Worm (Caenorhabditis elegans) whole organism, young adult: ENCODE measurements around the gene F32G8.2.

Experiments used
- F10E7.11 ChIP-seq: sonication (generic microtip); optimal IDR thresholded peaks from 2 replicates; lab custom pipeline; 2017; ENCODE audit warnings: mild to moderate bottlenecking, missing genetic modification characterization, moderate library complexity, missing compliant biosample characterization
- F22D6.2 ChIP-seq: sonication (generic microtip); optimal IDR thresholded peaks from 2 replicates; lab custom pipeline; 2016; ENCODE audit warnings: mild to moderate bottlenecking, missing genetic modification characterization, missing compliant biosample characterization
- F39B2.1 ChIP-seq: fragments of 200-800 bp; sonication (Bioruptor generic); IDR thresholded peaks from 2 replicates; pipeline ENCODE4 v1.3.6; 2022; ENCODE audit warnings: missing genetic modification reagents, missing genetic modification characterization, missing compliant biosample characterization
- F52B5.7 ChIP-seq: sonication (generic microtip); optimal IDR thresholded peaks from 2 replicates; lab custom pipeline; 2016; ENCODE audit warnings: mild to moderate bottlenecking, missing genetic modification characterization, missing compliant biosample characterization
- Y53G8AR.9 ChIP-seq: fragments of 200-800 bp; sonication (Bioruptor generic); conservative IDR thresholded peaks from 2 replicates; pipeline ENCODE4 v1.3.6; 2022; ENCODE audit warnings: missing genetic modification reagents, missing genetic modification characterization, missing compliant biosample characterization
- Y79H2A.3 ChIP-seq: fragments of 200-800 bp; sonication (Bioruptor generic); conservative IDR thresholded peaks from 2 replicates; pipeline ENCODE4 v1.3.6; 2022; ENCODE audit warnings: missing genetic modification reagents, missing genetic modification characterization, missing compliant biosample characterization
- Y95B8A.8 ChIP-seq: fragments of 200-800 bp; sonication (Bioruptor generic); IDR thresholded peaks from 2 replicates; pipeline ENCODE4 v1.3.6; 2022; ENCODE audit warnings: missing genetic modification reagents, missing genetic modification characterization, missing compliant biosample characterization
- ZK185.1 ChIP-seq: sonication (generic microtip); optimal IDR thresholded peaks from 2 replicates; lab custom pipeline; 2016; ENCODE audit warnings: mild to moderate bottlenecking, missing genetic modification characterization, missing compliant biosample characterization; ENCODE audit not compliant: poor library complexity, severe bottlenecking
- attf-3 ChIP-seq: fragments of 200-800 bp; sonication (Bioruptor generic); conservative IDR thresholded peaks from 2 replicates; pipeline ENCODE4 v1.3.6; 2022; ENCODE audit warnings: missing genetic modification reagents, missing genetic modification characterization, missing compliant biosample characterization
- ccch-3 ChIP-seq: fragments of 200-800 bp; sonication (Bioruptor generic); optimal IDR thresholded peaks from 2 replicates; lab custom pipeline; 2018; ENCODE audit warnings: mild to moderate bottlenecking, missing genetic modification characterization, missing compliant biosample characterization
- ceh-79 ChIP-seq: sonication (generic microtip); optimal IDR thresholded peaks from 2 replicates; lab custom pipeline; 2017; ENCODE audit warnings: mild to moderate bottlenecking, missing genetic modification characterization, missing compliant biosample characterization
- chd-7 ChIP-seq: sonication (generic microtip); optimal IDR thresholded peaks from 2 replicates; lab custom pipeline; 2016; ENCODE audit warnings: mild to moderate bottlenecking, missing genetic modification characterization, moderate library complexity, missing compliant biosample characterization
- die-1 ChIP-seq: sonication (generic microtip); optimal IDR thresholded peaks from 2 replicates; lab custom pipeline; 2016; ENCODE audit warnings: missing genotype, mild to moderate bottlenecking, missing genetic modification characterization, missing compliant biosample characterization
- egl-44 ChIP-seq: fragments of 200-800 bp; sonication (Bioruptor generic); IDR thresholded peaks from 2 replicates; pipeline ENCODE4 v1.3.6; 2022; ENCODE audit warnings: missing genetic modification reagents, missing genetic modification characterization, missing compliant biosample characterization
- fkh-3 ChIP-seq: sonication (generic microtip); optimal IDR thresholded peaks from 2 replicates; lab custom pipeline; 2016; ENCODE audit warnings: mild to moderate bottlenecking, missing genetic modification characterization, missing compliant biosample characterization
- him-1 ChIP-seq: sonication (generic microtip); optimal IDR thresholded peaks from 2 replicates; lab custom pipeline; 2016; ENCODE audit warnings: missing genotype, missing genetic modification reagents, missing genetic modification characterization, missing compliant biosample characterization
- let-526 ChIP-seq: fragments of 200-800 bp; sonication (Bioruptor generic); IDR thresholded peaks from 2 replicates; pipeline ENCODE4 v1.3.6; 2022; ENCODE audit warnings: missing genetic modification reagents, missing genetic modification characterization, missing compliant biosample characterization
- lin-54 ChIP-seq: fragments of 200-800 bp; sonication (Bioruptor generic); optimal IDR thresholded peaks from 2 replicates; lab custom pipeline; 2018; ENCODE audit warnings: mild to moderate bottlenecking, missing genetic modification characterization, missing compliant biosample characterization
- lir-1 ChIP-seq: fragments of 200-800 bp; sonication (Bioruptor generic); conservative IDR thresholded peaks from 2 replicates; pipeline ENCODE4 v1.3.6; 2022; ENCODE audit warnings: missing genetic modification reagents, missing genetic modification characterization, missing compliant biosample characterization
- lsy-27 ChIP-seq: sonication (generic microtip); optimal IDR thresholded peaks from 2 replicates; lab custom pipeline; 2017; ENCODE audit warnings: missing genetic modification characterization, mild to moderate bottlenecking, missing compliant biosample characterization, antibody characterized with exemption, missing genotype, borderline replicate concordance; ENCODE audit not compliant: insufficient read depth
- mes-4 ChIP-seq: sonication (generic microtip); optimal IDR thresholded peaks from 2 replicates; lab custom pipeline; 2016; ENCODE audit warnings: missing genotype, missing genetic modification characterization, missing compliant biosample characterization
- nfya-1 ChIP-seq: sonication (generic microtip); optimal IDR thresholded peaks from 2 replicates; lab custom pipeline; 2017; ENCODE audit warnings: antibody characterized with exemption, missing compliant biosample characterization, missing genetic modification characterization, borderline replicate concordance; ENCODE audit not compliant: insufficient read depth
- nfya-2 ChIP-seq: fragments of 200-800 bp; sonication (Bioruptor generic); IDR thresholded peaks from 2 replicates; pipeline ENCODE4 v1.3.6; 2022; ENCODE audit warnings: missing genetic modification reagents, missing genetic modification characterization, missing compliant biosample characterization
- rcor-1 ChIP-seq: fragments of 200-800 bp; sonication (Bioruptor generic); IDR thresholded peaks from 2 replicates; pipeline ENCODE4 v1.3.6; 2022; ENCODE audit warnings: missing genetic modification reagents, missing genetic modification characterization, missing compliant biosample characterization
- repo-1 ChIP-seq: sonication (generic microtip); optimal IDR thresholded peaks from 2 replicates; lab custom pipeline; 2017; ENCODE audit warnings: mild to moderate bottlenecking, missing genetic modification characterization, missing compliant biosample characterization
- snpc-1.1 ChIP-seq: sonication (generic microtip); optimal IDR thresholded peaks from 2 replicates; lab custom pipeline; 2017; ENCODE audit warnings: missing genetic modification characterization, mild to moderate bottlenecking, missing compliant biosample characterization, antibody characterized with exemption, moderate library complexity, missing genotype, missing genetic modification reagents; ENCODE audit not compliant: insufficient read depth
- snpc-1.3 ChIP-seq: sonication (generic microtip); optimal IDR thresholded peaks from 2 replicates; lab custom pipeline; 2017; ENCODE audit warnings: missing genetic modification characterization, mild to moderate bottlenecking, missing compliant biosample characterization, antibody characterized with exemption, moderate library complexity, missing genotype, missing genetic modification reagents; ENCODE audit not compliant: insufficient read depth
- snpc-3.4 ChIP-seq: sonication (generic microtip); optimal IDR thresholded peaks from 2 replicates; lab custom pipeline; 2017; ENCODE audit warnings: missing genetic modification characterization, mild to moderate bottlenecking, missing compliant biosample characterization, antibody characterized with exemption, moderate library complexity, missing genotype, missing genetic modification reagents
- snpc-4 ChIP-seq, 5 experiments: fragments of 150-350 bp in 1 of 5; sonication (generic microtip) in 4 of 5; optimal IDR thresholded peaks; 2 replicates each; lab custom pipeline; 2014 to 2018; ENCODE audit warnings: missing genetic modification characterization in 5 of 5, missing biosample characterization in 3 of 5, antibody characterized with exemption in 2 of 5, mild to moderate bottlenecking in 2 of 5, missing compliant biosample characterization in 2 of 5, missing genotype in 2 of 5, moderate library complexity in 2 of 5, missing genetic modification reagents in 1 of 5
- zim-3 ChIP-seq: sonication (generic microtip); optimal IDR thresholded peaks from 2 replicates; lab custom pipeline; 2017; ENCODE audit warnings: mild to moderate bottlenecking, missing genetic modification characterization, moderate library complexity, missing compliant biosample characterization
- ztf-22 ChIP-seq: fragments of 200-800 bp; sonication (Bioruptor generic); optimal IDR thresholded peaks from 2 replicates; lab custom pipeline; 2018; ENCODE audit warnings: mild to moderate bottlenecking, missing genetic modification characterization, moderate library complexity, missing compliant biosample characterization

Gene F32G8.2

DNA sequence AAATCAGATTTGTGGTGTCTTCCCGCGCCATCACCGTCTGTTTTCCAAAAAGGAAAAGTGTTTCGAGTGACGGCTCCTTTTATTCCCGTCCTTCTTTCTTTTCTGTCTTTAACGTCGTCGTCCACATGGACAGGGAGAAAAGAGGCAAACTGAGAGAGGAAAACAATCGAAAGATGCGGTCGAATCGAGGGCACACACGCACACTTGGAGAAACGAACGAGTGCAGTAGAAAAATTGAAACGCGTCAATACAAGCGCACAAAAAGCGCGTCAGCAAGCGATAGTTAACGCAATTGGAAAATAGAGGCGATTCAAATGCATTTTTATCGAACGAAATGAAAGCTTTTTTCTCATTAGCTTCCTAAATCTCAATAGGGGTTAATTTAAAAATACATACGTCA, 13.0 kb upstream of the F32G8.2 start (continued):
- TF ChIP-seq mes-4 (tag; lab: Kevin White, UChicago) (no peak), Y53G8AR.9 (peak; percentile 81), snpc-4 (GFP tag; optimal IDR thresholded peaks at IDR 0.05; lab: Kevin White, UChicago) (no peak), snpc-4 (tag; optimal IDR thresholded peaks at IDR 0.05; lab: Kevin White, UChicago) (peak in 2 of 4 experiments; percentile 63 to 77), F10E7.11 (tag; lab: Kevin White, UChicago) (no peak), ztf-22 (GFP tag; lab: Kevin White, UChicago) (peak; percentile 3)

DNA sequence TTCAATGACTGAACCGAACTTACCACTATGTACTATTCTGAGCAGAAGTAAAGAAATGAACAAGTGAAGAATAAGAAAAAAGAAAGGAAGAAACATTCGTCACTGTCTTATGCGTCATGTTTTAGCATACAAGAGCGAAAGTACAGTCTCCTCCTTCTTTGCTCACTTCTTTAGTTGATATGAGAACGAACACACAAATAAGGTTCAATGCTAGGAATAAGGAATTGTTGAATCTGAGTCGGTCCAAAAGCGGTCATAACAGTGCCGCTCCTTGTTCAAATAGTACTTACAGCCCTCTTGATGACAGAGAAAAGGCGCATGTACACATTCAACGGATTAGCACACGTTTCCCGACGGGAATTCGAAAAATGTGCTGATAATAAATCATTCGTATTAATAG, 10.7 kb upstream of the F32G8.2 start, which contains the start of gene F25D1.8:
Gene F25D1.8 (plus strand): TSS at position 301 of the 400 bp plus-strand sequence.
- TF ChIP-seq ceh-79 (tag; lab: Kevin White, UChicago) (no peak), die-1 (tag; lab: Kevin White, UChicago) (no peak), lir-1 (GFP tag; lab: Robert Waterston, UW) (no peak), zim-3 (no peak), repo-1 (tag; lab: Kevin White, UChicago) (no peak), chd-7 (tag; lab: Kevin White, UChicago) (no peak), Y95B8A.8 (GFP tag; lab: Robert Waterston, UW) (no peak), fkh-3 (tag; lab: Kevin White, UChicago) (no peak), nfya-1 (tag; lab: Kevin White, UChicago) (no peak), Y79H2A.3 (GFP tag; lab: Robert Waterston, UW) (no peak), F52B5.7 (tag; lab: Kevin White, UChicago) (no peak), nfya-2 (GFP tag; lab: Robert Waterston, UW) (no peak), lin-54 (GFP tag; lab: Kevin White, UChicago) (no peak), ccch-3 (no peak), F10E7.11 (tag; lab: Kevin White, UChicago) (no peak), lsy-27 (tag; lab: Kevin White, UChicago) (no peak), snpc-3.4 (tag; lab: Kevin White, UChicago) (no peak), attf-3 (GFP tag; lab: Robert Waterston, UW) (no peak)

DNA sequence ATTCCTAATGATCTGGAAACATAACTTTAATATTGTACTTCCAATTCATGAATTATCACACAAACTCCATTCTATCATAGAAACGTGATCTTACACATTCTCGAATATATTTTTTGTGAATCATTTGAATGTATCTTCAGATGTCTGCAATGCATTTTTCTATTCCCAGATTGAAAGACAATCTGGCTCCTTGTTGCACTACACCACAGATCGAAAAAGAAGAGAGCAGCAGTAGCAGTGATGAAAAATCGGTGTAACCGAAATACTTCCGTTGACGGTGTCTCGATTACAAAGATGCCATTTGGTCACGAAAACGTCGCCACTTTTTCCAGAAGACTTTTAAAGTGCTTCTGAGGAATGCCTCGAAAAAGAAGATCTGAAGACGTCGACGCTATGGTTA, 9.8 kb upstream of the F32G8.2 start, which contains the start of gene degt-1:
Gene degt-1 (plus strand): TSS at position 301 of the 400 bp plus-strand sequence.
- no peak for TF ChIP-seq Y95B8A.8 (GFP tag; lab: Robert Waterston, UW)
- no peak for TF ChIP-seq him-1 (tag; lab: Kevin White, UChicago)
- no peak for TF ChIP-seq ZK185.1 (tag; lab: Kevin White, UChicago)
- no peak for TF ChIP-seq snpc-1.3 (tag; lab: Kevin White, UChicago)
- TF ChIP-seq F39B2.1 (GFP tag; lab: Robert Waterston, UW) = no peak

DNA sequence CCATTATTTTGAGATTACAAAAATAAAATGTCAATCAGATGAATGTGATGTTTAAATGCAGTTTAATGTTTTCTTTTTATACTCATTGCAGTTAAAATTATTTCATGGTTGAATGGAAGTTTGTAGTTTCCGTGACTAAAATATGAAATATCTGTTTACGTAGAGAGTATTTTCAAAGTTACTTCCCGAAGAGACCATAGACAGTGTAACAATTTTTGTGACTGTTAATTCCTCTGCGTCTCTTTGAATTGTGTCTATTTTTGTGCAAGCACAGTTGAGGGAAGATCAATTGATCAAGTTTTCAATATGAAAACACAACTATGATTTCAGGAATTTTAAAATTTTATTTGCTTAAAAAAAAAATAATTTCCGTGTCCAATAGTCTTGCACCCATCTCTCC, 3.1 kb upstream of the F32G8.2 start, which contains the start of gene F25D1.5:
Gene F25D1.5 (minus strand): TSS at position 35 of the 400 bp plus-strand sequence.
- TF ChIP-seq F22D6.2 (tag; lab: Kevin White, UChicago) = no peak
- no peak for TF ChIP-seq rcor-1
- no peak for TF ChIP-seq snpc-1.1
- no peak for TF ChIP-seq egl-44 (GFP tag; lab: Robert Waterston, UW)
- TF ChIP-seq attf-3 (GFP tag; lab: Robert Waterston, UW) = no peak
- no peak for TF ChIP-seq ztf-22 (GFP tag; lab: Kevin White, UChicago)
- TF ChIP-seq lsy-27 (tag; lab: Kevin White, UChicago) = no peak
- no peak for TF ChIP-seq let-526 (GFP tag; lab: Robert Waterston, UW)
